Worm (Caenorhabditis elegans): ENCODE data around the gene R10D12.10.

DNA sequence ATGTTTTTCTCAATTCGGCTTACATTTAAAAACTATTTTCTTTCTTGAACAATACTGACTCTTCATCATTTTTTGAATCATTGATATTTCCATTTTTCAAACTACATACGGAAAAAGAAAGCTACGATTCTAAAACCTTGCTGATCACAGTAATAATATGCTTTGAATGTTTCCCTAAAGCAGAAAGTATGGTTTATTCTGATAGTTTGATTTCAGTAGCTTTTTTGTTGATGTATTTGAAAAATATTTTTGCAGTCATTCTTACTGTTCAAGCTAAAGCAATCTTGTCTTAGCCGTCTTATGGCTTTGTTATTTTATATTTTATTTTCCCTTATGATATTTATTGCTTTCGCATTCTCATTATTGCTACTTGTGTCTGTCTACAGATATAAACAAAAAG, 28.6 kb downstream of the R10D12.10 start, which contains the start of gene srxa-13:
- no peak for TF ChIP-seq tbx-37 (GFP tag; conservative IDR thresholded peaks at IDR 0.05)
- TF ChIP-seq pes-1 (GFP tag; IDR thresholded peaks at IDR 0.05): no peak
- TF ChIP-seq hnd-1 (tag; optimal IDR thresholded peaks at IDR 0.05): no peak
- no peak for TF ChIP-seq B0310.2 (tag; optimal IDR thresholded peaks at IDR 0.05)
- no peak for TF ChIP-seq hmg-4 (GFP tag; optimal IDR thresholded peaks at IDR 0.05)
- no peak for TF ChIP-seq ets-7 (tag; optimal IDR thresholded peaks at IDR 0.05)
- TF ChIP-seq F13C5.2 (tag; optimal IDR thresholded peaks at IDR 0.05): no peak
- TF ChIP-seq hmbx-1 (tag; optimal IDR thresholded peaks at IDR 0.05): no peak
- TF ChIP-seq tra-4 (tag; optimal IDR thresholded peaks at IDR 0.05): no peak
- TF ChIP-seq ama-1 (optimal IDR thresholded peaks at IDR 0.05): no peak
- TF ChIP-seq ceh-36 (tag; optimal IDR thresholded peaks at IDR 0.05): no peak
- TF ChIP-seq aly-1 (tag; optimal IDR thresholded peaks at IDR 0.05): no peak

Measured in whole organism, early embryonic.